Fruit fly (Drosophila melanogaster) whole organism, embryonic: Measurements from ENCODE around the gene Jhbp16.
A peak's percentile ranks its signal among the peaks of the same experiment; 100 is the strongest.

Source experiments
- ATbp ChIP-seq: fragments of 200-800 bp; sonication (Bioruptor generic); optimal IDR thresholded peaks from 2 replicates; lab custom pipeline; 2017; ENCODE audit warnings: missing biosample characterization, mild to moderate bottlenecking, missing genetic modification characterization, missing genetic modification reagents
- CG10462 ChIP-seq: fragments of 200-800 bp; sonication (Bioruptor generic); optimal IDR thresholded peaks from 2 replicates; lab custom pipeline; 2016; ENCODE audit warnings: missing biosample characterization, missing genetic modification characterization
- CG10959 ChIP-seq: fragments of 200-800 bp; sonication (Bioruptor generic); IDR thresholded peaks from 2 replicates; pipeline ENCODE4 v1.3.6; 2022; ENCODE audit warnings: missing biosample characterization, missing genetic modification characterization
- CG11696 ChIP-seq: fragments of 200-800 bp; sonication (Bioruptor generic); IDR thresholded peaks from 2 replicates; pipeline ENCODE4 v1.3.6; 2022; ENCODE audit warnings: missing biosample characterization, missing genetic modification characterization
- CG1233 ChIP-seq: fragments of 200-800 bp; sonication (Bioruptor generic); optimal IDR thresholded peaks from 4 replicates; lab custom pipeline; 2018; ENCODE audit warnings: missing biosample characterization, mild to moderate bottlenecking, missing genetic modification characterization
- CG12744 ChIP-seq: fragments of 200-800 bp; sonication (Bioruptor generic); optimal IDR thresholded peaks from 2 replicates; lab custom pipeline; 2016; ENCODE audit warnings: missing biosample characterization, missing genetic modification characterization
- CG15011 ChIP-seq: fragments of 200-800 bp; sonication (Bioruptor generic); optimal IDR thresholded peaks from 3 replicates; lab custom pipeline; 2018; ENCODE audit warnings: missing biosample characterization, mild to moderate bottlenecking, missing genetic modification characterization
- CG1529 ChIP-seq: fragments of 200-800 bp; sonication (Bioruptor generic); optimal IDR thresholded peaks from 3 replicates; lab custom pipeline; 2018; ENCODE audit warnings: missing biosample characterization, missing genetic modification characterization
- CG1602 ChIP-seq: fragments of 200-800 bp; sonication (Bioruptor generic); optimal IDR thresholded peaks from 3 replicates; lab custom pipeline; 2016; ENCODE audit warnings: missing biosample characterization, missing genetic modification characterization
- CG17802 ChIP-seq: fragments of 200-800 bp; sonication (Bioruptor generic); optimal IDR thresholded peaks from 2 replicates; lab custom pipeline; 2018; ENCODE audit warnings: missing biosample characterization, mild to moderate bottlenecking, missing genetic modification characterization, moderate library complexity
- CG18476 ChIP-seq: fragments of 200-800 bp; sonication (Bioruptor generic); optimal IDR thresholded peaks from 2 replicates; lab custom pipeline; 2016; ENCODE audit warnings: missing biosample characterization, mild to moderate bottlenecking, missing genetic modification characterization
- CG18599 ChIP-seq: fragments of 200-800 bp; sonication (Bioruptor generic); optimal IDR thresholded peaks from 3 replicates; lab custom pipeline; 2017; ENCODE audit warnings: missing biosample characterization, missing genetic modification characterization, mild to moderate bottlenecking, moderate library complexity, missing genetic modification reagents
- CG18619 ChIP-seq: fragments of 200-800 bp; sonication (Bioruptor generic); optimal IDR thresholded peaks from 3 replicates; lab custom pipeline; 2017; ENCODE audit warnings: missing biosample characterization, mild to moderate bottlenecking, missing genetic modification characterization
- CG2875 ChIP-seq: fragments of 200-800 bp; sonication (Bioruptor generic); optimal IDR thresholded peaks from 2 replicates; lab custom pipeline; 2017; ENCODE audit warnings: missing biosample characterization, mild to moderate bottlenecking, missing genetic modification characterization, missing genetic modification reagents
- CG30020 ChIP-seq: fragments of 200-800 bp; optimal IDR thresholded peaks from 2 replicates; lab custom pipeline; 2019; ENCODE audit warnings: missing biosample characterization, mild to moderate bottlenecking, missing genetic modification characterization, moderate library complexity
- CG31388 ChIP-seq: fragments of 200-800 bp; sonication (Bioruptor generic); optimal IDR thresholded peaks from 2 replicates; lab custom pipeline; 2016; ENCODE audit warnings: missing biosample characterization, missing genetic modification characterization
- CG33557 ChIP-seq: fragments of 200-800 bp; sonication (Bioruptor generic); optimal IDR thresholded peaks from 2 replicates; lab custom pipeline; 2019; ENCODE audit warnings: missing biosample characterization, mild to moderate bottlenecking, missing genetic modification characterization, moderate library complexity
- CG3407 ChIP-seq: fragments of 200-800 bp; sonication (Bioruptor generic); optimal IDR thresholded peaks from 2 replicates; lab custom pipeline; 2018; ENCODE audit warnings: missing biosample characterization, mild to moderate bottlenecking, missing genetic modification characterization
- CG6683 ChIP-seq: fragments of 200-800 bp; sonication (Bioruptor generic); optimal IDR thresholded peaks from 2 replicates; lab custom pipeline; 2017; ENCODE audit warnings: missing biosample characterization, mild to moderate bottlenecking, missing genetic modification characterization, missing genetic modification reagents
- CG7786 ChIP-seq: fragments of 200-800 bp; sonication (Bioruptor generic); optimal IDR thresholded peaks from 2 replicates; lab custom pipeline; 2016; ENCODE audit warnings: missing biosample characterization, missing genetic modification characterization
- CG8359 ChIP-seq: fragments of 200-800 bp; sonication (Bioruptor generic); optimal IDR thresholded peaks from 2 replicates; lab custom pipeline; 2017; ENCODE audit warnings: missing biosample characterization, mild to moderate bottlenecking, missing genetic modification characterization, borderline replicate concordance
- CG8388 ChIP-seq: fragments of 200-800 bp; sonication (Bioruptor generic); optimal IDR thresholded peaks from 2 replicates; lab custom pipeline; 2019; ENCODE audit warnings: missing biosample characterization, mild to moderate bottlenecking, missing genetic modification characterization, moderate library complexity
- CG8944 ChIP-seq: fragments of 200-800 bp; sonication (Bioruptor generic); optimal IDR thresholded peaks from 3 replicates; lab custom pipeline; 2016; ENCODE audit warnings: missing biosample characterization, missing genetic modification characterization
- Elba2 ChIP-seq: fragments of 200-800 bp; sonication (Bioruptor generic); optimal IDR thresholded peaks from 3 replicates; lab custom pipeline; 2016; ENCODE audit warnings: missing biosample characterization, missing genetic modification characterization
- Lhr ChIP-seq: fragments of 200-800 bp; sonication (Bioruptor generic); optimal IDR thresholded peaks from 3 replicates; lab custom pipeline; 2017; ENCODE audit warnings: mild to moderate bottlenecking, missing biosample characterization, missing genetic modification reagents, missing genetic modification characterization
- NC2α ChIP-seq: fragments of 200-800 bp; sonication (Bioruptor generic); optimal IDR thresholded peaks from 2 replicates; lab custom pipeline; 2016; ENCODE audit warnings: missing biosample characterization, missing genetic modification characterization
- NFAT ChIP-seq: fragments of 200-800 bp; sonication (Bioruptor generic); IDR thresholded peaks from 2 replicates; pipeline ENCODE4 v1.3.6; 2022; ENCODE audit warnings: missing biosample characterization, missing genetic modification characterization
- Neu2 ChIP-seq: fragments of 200-800 bp; sonication (Bioruptor generic); optimal IDR thresholded peaks from 3 replicates; lab custom pipeline; 2016; ENCODE audit warnings: missing biosample characterization, missing genetic modification characterization, borderline replicate concordance
- Stat92E ChIP-seq, 3 experiments: fragments of >200 bp in 2 of 3; fragments of 200-800 bp in 1 of 3; sonication (Bioruptor generic) in 1 of 3; optimal IDR thresholded peaks; 2 replicates each; lab custom pipeline; 2017 to 2019; ENCODE audit warnings: missing biosample characterization in 3 of 3, missing genetic modification characterization in 3 of 3, mild to moderate bottlenecking in 1 of 3, moderate library complexity in 1 of 3
- ac ChIP-seq: fragments of 200-800 bp; sonication (Bioruptor generic); optimal IDR thresholded peaks from 3 replicates; lab custom pipeline; 2017; ENCODE audit warnings: missing biosample characterization, mild to moderate bottlenecking, missing genetic modification characterization
- bab2 ChIP-seq: fragments of 200-800 bp; sonication (Bioruptor generic); optimal IDR thresholded peaks from 2 replicates; lab custom pipeline; 2016; ENCODE audit warnings: missing biosample characterization, missing genetic modification characterization
- bsh ChIP-seq, 2 experiments: fragments of 200-800 bp; sonication (Bioruptor generic); optimal IDR thresholded peaks; 2 replicates each; lab custom pipeline; 2017 to 2018; ENCODE audit warnings: mild to moderate bottlenecking in 2 of 2, missing biosample characterization in 2 of 2, missing genetic modification characterization in 2 of 2, moderate library complexity in 1 of 2
- caup ChIP-seq: fragments of 200-800 bp; sonication (Bioruptor generic); optimal IDR thresholded peaks from 3 replicates; lab custom pipeline; 2017; ENCODE audit warnings: missing biosample characterization, mild to moderate bottlenecking, missing genetic modification characterization, moderate library complexity; ENCODE audit not compliant: severe bottlenecking
- chif ChIP-seq, 2 experiments: fragments of 200-800 bp; sonication (Bioruptor generic); optimal IDR thresholded peaks; 3 replicates each; lab custom pipeline; 2016; ENCODE audit warnings: missing biosample characterization in 2 of 2, missing genetic modification characterization in 2 of 2
- en ChIP-seq: fragments of 200-800 bp; sonication (Bioruptor generic); optimal IDR thresholded peaks from 2 replicates; lab custom pipeline; 2016; ENCODE audit warnings: missing biosample characterization, missing genetic modification characterization
- exex ChIP-seq: fragments of 200-800 bp; sonication (Bioruptor generic); optimal IDR thresholded peaks from 4 replicates; lab custom pipeline; 2018; ENCODE audit warnings: missing biosample characterization, mild to moderate bottlenecking, missing genetic modification characterization, moderate library complexity
- fd96Cb ChIP-seq: fragments of 200-800 bp; sonication (Bioruptor generic); optimal IDR thresholded peaks from 2 replicates; lab custom pipeline; 2018; ENCODE audit warnings: missing biosample characterization, mild to moderate bottlenecking, missing genetic modification characterization, moderate library complexity
- grau ChIP-seq: fragments of 200-800 bp; optimal IDR thresholded peaks from 3 replicates; lab custom pipeline; 2019; ENCODE audit warnings: missing biosample characterization, mild to moderate bottlenecking, missing genetic modification characterization, moderate library complexity
- gsb-n ChIP-seq: fragments of 200-800 bp; sonication (Bioruptor generic); optimal IDR thresholded peaks from 3 replicates; lab custom pipeline; 2018; ENCODE audit warnings: missing biosample characterization, mild to moderate bottlenecking, missing genetic modification characterization
- lilli ChIP-seq: fragments of 200-800 bp; sonication (Bioruptor generic); optimal IDR thresholded peaks from 3 replicates; lab custom pipeline; 2016; ENCODE audit warnings: missing biosample characterization, missing genetic modification characterization
- mirr ChIP-seq: fragments of 200-800 bp; sonication (Bioruptor generic); optimal IDR thresholded peaks from 3 replicates; lab custom pipeline; 2018; ENCODE audit warnings: missing biosample characterization, mild to moderate bottlenecking, missing genetic modification characterization
- onecut ChIP-seq: fragments of 200-800 bp; sonication (Bioruptor generic); IDR thresholded peaks from 2 replicates; pipeline ENCODE4 v1.3.6; 2022; ENCODE audit warnings: missing biosample characterization, missing genetic modification characterization
- phol ChIP-seq: fragments of 200-800 bp; sonication (Bioruptor generic); optimal IDR thresholded peaks from 3 replicates; lab custom pipeline; 2018; ENCODE audit warnings: missing biosample characterization, mild to moderate bottlenecking, missing genetic modification characterization, moderate library complexity
- row ChIP-seq: fragments of 200-800 bp; sonication (Bioruptor generic); IDR thresholded peaks from 3 replicates; pipeline ENCODE4 v1.3.6; 2022; ENCODE audit warnings: missing biosample characterization, missing genetic modification characterization
- sens ChIP-seq: fragments of 200-800 bp; sonication (Bioruptor generic); peaks from one replicate; lab custom pipeline; 2016; ENCODE audit warnings: missing biosample characterization, missing genetic modification characterization
- shn ChIP-seq: fragments of 200-800 bp; sonication (Bioruptor generic); optimal IDR thresholded peaks from 3 replicates; lab custom pipeline; 2016; ENCODE audit warnings: missing biosample characterization, missing genetic modification characterization
- unpg ChIP-seq: fragments of 200-800 bp; sonication (Bioruptor generic); optimal IDR thresholded peaks from 3 replicates; lab custom pipeline; 2018; ENCODE audit warnings: missing biosample characterization, mild to moderate bottlenecking, missing genetic modification characterization, moderate library complexity
- zf30C ChIP-seq: fragments of 200-800 bp; sonication (Bioruptor generic); optimal IDR thresholded peaks from 3 replicates; lab custom pipeline; 2018; ENCODE audit warnings: missing biosample characterization, mild to moderate bottlenecking, missing genetic modification characterization

The Jhbp16 gene

DNA sequence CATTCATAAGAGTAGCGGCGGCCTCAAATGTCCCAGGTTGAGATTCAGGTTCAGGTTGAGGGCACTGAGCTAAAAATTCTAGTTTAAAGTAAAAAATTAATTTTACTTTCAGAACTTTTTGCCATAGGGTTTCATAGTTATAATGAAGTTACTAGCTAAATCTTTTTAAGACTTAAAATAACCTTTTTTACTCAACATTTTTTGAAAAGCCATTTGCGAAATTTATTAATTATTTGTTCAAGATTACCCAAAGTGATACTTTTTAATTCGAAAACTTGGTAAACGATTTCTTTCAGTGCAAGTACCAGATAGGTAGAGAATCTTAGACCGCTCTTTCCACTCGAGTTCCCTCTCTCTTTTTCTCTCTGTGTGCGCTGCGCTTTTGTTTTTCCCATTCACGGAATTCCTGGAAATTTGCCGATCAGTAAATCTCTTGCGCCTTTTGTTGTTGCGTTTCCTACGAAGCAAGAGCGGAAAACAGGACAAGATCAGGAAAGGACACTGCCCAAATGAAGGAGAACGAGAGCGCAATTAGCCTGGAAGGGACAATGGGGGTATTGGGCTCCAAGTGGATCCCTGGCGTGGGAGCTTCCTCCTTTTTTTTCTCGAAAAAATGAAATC, 22.6 kb upstream of the Jhbp16 start (continued):
- TF ChIP-seq Neu2: peak; percentile 83
- TF ChIP-seq chif (GFP tag; optimal IDR thresholded peaks at IDR 0.05; lab: Kevin White, UChicago): peak; percentile 58 to 86
- peak; percentile 6 for TF ChIP-seq shn
- 0 out of 2 replicates have a peak, but pooled peaks have one; percentile 9 for TF ChIP-seq CG11696 (GFP tag; lab: Robert Waterston, UW)
- TF ChIP-seq sens (GFP tag; lab: Kevin White, UChicago): peak; percentile 95
- TF ChIP-seq Lhr (GFP tag; lab: Kevin White, UChicago): peak; percentile 23
- peak; percentile 36 for TF ChIP-seq CG18476 (GFP tag; lab: Kevin White, UChicago)
- peak; percentile 94 for TF ChIP-seq CG33557 (GFP tag; lab: Kevin White, UChicago)
- peak; percentile 83 for TF ChIP-seq phol (tag; lab: Kevin White, UChicago)
- peak; percentile 66 to 76 for TF ChIP-seq bsh (GFP tag; optimal IDR thresholded peaks at IDR 0.05; lab: Kevin White, UChicago)
- peak; percentile 26 for TF ChIP-seq NC2α (GFP tag; lab: Kevin White, UChicago)
- TF ChIP-seq Stat92E (GFP tag; optimal IDR thresholded peaks at IDR 0.05; lab: Kevin White, UChicago): peak in 1 of 3 experiments; percentile 96
- TF ChIP-seq caup (GFP tag; lab: Kevin White, UChicago): no peak
- TF ChIP-seq CG17802 (tag; lab: Kevin White, UChicago): peak; percentile 7
- peak; percentile 80 for TF ChIP-seq gsb-n (tag; lab: Kevin White, UChicago)
- peak; percentile 70 for TF ChIP-seq grau (tag; lab: Kevin White, UChicago)
- peak; percentile 35 for TF ChIP-seq CG7786 (GFP tag; lab: Kevin White, UChicago)
- TF ChIP-seq CG1233: peak; percentile 63
- TF ChIP-seq ATbp: no peak
- TF ChIP-seq Elba2 (GFP tag; lab: Kevin White, UChicago): peak; percentile 71
- no peak for TF ChIP-seq exex (tag; lab: Kevin White, UChicago)
- TF ChIP-seq CG1602 (GFP tag; lab: Kevin White, UChicago): peak; percentile 72
- TF ChIP-seq lilli (GFP tag; lab: Kevin White, UChicago): peak; percentile 28
- TF ChIP-seq CG12744: peak; percentile 18
- no peak for TF ChIP-seq mirr
- TF ChIP-seq NFAT (GFP tag; lab: Robert Waterston, UW): no peak
- peak; percentile 98 for TF ChIP-seq zf30C (GFP tag; lab: Kevin White, UChicago)
- peak; percentile 76; the same call in 1 of the 2 replicates for TF ChIP-seq CG10959 (GFP tag; lab: Robert Waterston, UW)
- peak; percentile 62 for TF ChIP-seq fd96Cb (tag; lab: Kevin White, UChicago)
- peak; percentile 69 for TF ChIP-seq CG8359 (GFP tag; lab: Kevin White, UChicago)
- TF ChIP-seq CG6683 (GFP tag; lab: Kevin White, UChicago): no peak
- TF ChIP-seq row (GFP tag; lab: Robert Waterston, UW): peak; percentile 75
- peak; percentile 68 for TF ChIP-seq unpg (GFP tag; lab: Kevin White, UChicago)
- peak; percentile 20 for TF ChIP-seq CG3407
- peak; percentile 45 for TF ChIP-seq CG15011 (GFP tag; lab: Kevin White, UChicago)
- peak; percentile 43 for TF ChIP-seq CG18619 (GFP tag; lab: Kevin White, UChicago)
- TF ChIP-seq onecut (GFP tag; lab: Robert Waterston, UW): peak; percentile 47
- peak; percentile 12 for TF ChIP-seq CG31388 (GFP tag; lab: Kevin White, UChicago)
- peak; percentile 11 for TF ChIP-seq CG8944 (GFP tag; lab: Kevin White, UChicago)
- TF ChIP-seq en (GFP tag; lab: Kevin White, UChicago): peak; percentile 48
- TF ChIP-seq CG1529 (GFP tag; lab: Kevin White, UChicago): peak; percentile 27
- TF ChIP-seq bab2 (GFP tag; lab: Kevin White, UChicago): peak; percentile 23
- peak; percentile 34 for TF ChIP-seq CG30020 (tag; lab: Kevin White, UChicago)
- peak; percentile 58 for TF ChIP-seq CG10462
- peak; percentile 43 for TF ChIP-seq CG2875
- peak; percentile 90 for TF ChIP-seq ac (GFP tag; lab: Kevin White, UChicago)
- TF ChIP-seq CG8388: peak; percentile 67
- peak; percentile 6 for TF ChIP-seq CG18599 (GFP tag; lab: Kevin White, UChicago)
